Fruit fly (Drosophila melanogaster): ENCODE data around the gene Gr2a.

DNA sequence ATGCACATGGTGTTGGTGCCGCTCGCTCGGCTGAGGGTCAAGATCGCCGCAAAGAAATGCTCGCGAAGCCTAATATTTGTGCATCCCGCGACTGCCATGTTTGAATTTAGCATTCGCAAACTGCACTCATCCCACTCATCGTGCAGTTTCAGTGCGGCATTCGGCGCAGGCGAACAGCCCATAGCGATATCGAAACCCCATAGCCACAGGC is 15.1 kb downstream of the Gr2a start, which contains the start of gene CG14778:
- no peak for TF ChIP-seq psq (optimal IDR thresholded peaks at IDR 0.05)
- no peak for TF ChIP-seq Dll (optimal IDR thresholded peaks at IDR 0.05)
- TF ChIP-seq pan (optimal IDR thresholded peaks at IDR 0.05): no peak
- TF ChIP-seq CG8478 (optimal IDR thresholded peaks at IDR 0.05): no peak

Measured in whole organism.